Fruit fly (Drosophila melanogaster) whole organism, embryonic: Measurements from ENCODE around the gene CG3630.

Source experiments
- Atf3 ChIP-seq: fragments of 200-800 bp; sonication (Bioruptor generic); optimal IDR thresholded peaks from 3 replicates; lab custom pipeline; 2016; ENCODE audit warnings: missing biosample characterization, missing genetic modification characterization
- Bdp1 ChIP-seq: fragments of 200-800 bp; sonication (Bioruptor generic); optimal IDR thresholded peaks from 3 replicates; lab custom pipeline; 2016; ENCODE audit warnings: missing biosample characterization, missing genetic modification characterization
- C15 ChIP-seq: fragments of 200-800 bp; sonication (Bioruptor generic); IDR thresholded peaks from 3 replicates; pipeline ENCODE4 v1.3.6; 2022; ENCODE audit warnings: missing biosample characterization, missing genetic modification characterization
- CG10565 ChIP-seq: fragments of 200-800 bp; sonication (Bioruptor generic); optimal IDR thresholded peaks from 3 replicates; lab custom pipeline; 2016; ENCODE audit warnings: missing biosample characterization, mild to moderate bottlenecking, missing genetic modification characterization
- CG10654 ChIP-seq: fragments of 200-800 bp; sonication (Bioruptor generic); optimal IDR thresholded peaks from 2 replicates; lab custom pipeline; 2016; ENCODE audit warnings: missing biosample characterization, missing genetic modification characterization
- CG11456 ChIP-seq: fragments of 200-800 bp; sonication (Bioruptor generic); IDR thresholded peaks from 3 replicates; pipeline ENCODE4 v1.3.6; 2022; ENCODE audit warnings: missing biosample characterization, missing genetic modification characterization
- CG11504 ChIP-seq: fragments of 200-800 bp; sonication (Bioruptor generic); optimal IDR thresholded peaks from 3 replicates; lab custom pipeline; 2019; ENCODE audit warnings: missing biosample characterization, mild to moderate bottlenecking, missing genetic modification characterization, moderate library complexity
- CG11696 ChIP-seq: fragments of 200-800 bp; sonication (Bioruptor generic); IDR thresholded peaks from 2 replicates; pipeline ENCODE4 v1.3.6; 2022; ENCODE audit warnings: missing biosample characterization, missing genetic modification characterization
- CG1233 ChIP-seq: fragments of 200-800 bp; sonication (Bioruptor generic); optimal IDR thresholded peaks from 4 replicates; lab custom pipeline; 2018; ENCODE audit warnings: missing biosample characterization, mild to moderate bottlenecking, missing genetic modification characterization
- CG12391 ChIP-seq: fragments of 200-800 bp; sonication (Bioruptor generic); optimal IDR thresholded peaks from 3 replicates; lab custom pipeline; 2018; ENCODE audit warnings: missing biosample characterization, mild to moderate bottlenecking, missing genetic modification characterization, moderate library complexity
- CG12744 ChIP-seq: fragments of 200-800 bp; sonication (Bioruptor generic); optimal IDR thresholded peaks from 2 replicates; lab custom pipeline; 2016; ENCODE audit warnings: missing biosample characterization, missing genetic modification characterization
- CG13424 ChIP-seq: fragments of 200-800 bp; sonication (Bioruptor generic); optimal IDR thresholded peaks from 2 replicates; lab custom pipeline; 2019; ENCODE audit warnings: missing biosample characterization, mild to moderate bottlenecking, missing genetic modification characterization, moderate library complexity
- CG14014 ChIP-seq: fragments of 200-800 bp; sonication (Bioruptor generic); IDR thresholded peaks from 2 replicates; pipeline ENCODE4 v1.3.6; 2022; ENCODE audit warnings: missing biosample characterization, missing genetic modification characterization
- CG17612 ChIP-seq: fragments of 200-800 bp; sonication (Bioruptor generic); IDR thresholded peaks from 2 replicates; pipeline ENCODE4 v1.3.6; 2022; ENCODE audit warnings: missing biosample characterization, missing genetic modification characterization
- CG2889 ChIP-seq: fragments of 200-800 bp; sonication (Bioruptor generic); IDR thresholded peaks from 3 replicates; pipeline ENCODE4 v1.3.6; 2022; ENCODE audit warnings: missing biosample characterization, missing genetic modification characterization
- CG31224 ChIP-seq: fragments of 200-800 bp; sonication (Bioruptor generic); IDR thresholded peaks from 2 replicates; pipeline ENCODE4 v1.3.6; 2022; ENCODE audit warnings: missing biosample characterization, missing genetic modification characterization
- CG34376 ChIP-seq: fragments of 200-800 bp; sonication (Bioruptor generic); optimal IDR thresholded peaks from 2 replicates; lab custom pipeline; 2018; ENCODE audit warnings: missing biosample characterization, mild to moderate bottlenecking, missing genetic modification characterization
- CG3995 ChIP-seq: fragments of 200-800 bp; sonication (Bioruptor generic); optimal IDR thresholded peaks from 3 replicates; lab custom pipeline; 2016; ENCODE audit warnings: missing biosample characterization, missing genetic modification characterization
- CG4360 ChIP-seq: fragments of 200-800 bp; sonication (Bioruptor generic); IDR thresholded peaks from 2 replicates; pipeline ENCODE4 v1.3.6; 2022; ENCODE audit warnings: missing biosample characterization, missing genetic modification characterization
- CG6689 ChIP-seq: fragments of 200-800 bp; sonication (Bioruptor generic); IDR thresholded peaks from 2 replicates; pipeline ENCODE4 v1.3.6; 2022; ENCODE audit warnings: missing biosample characterization, missing genetic modification characterization
- CG6813 ChIP-seq: fragments of 200-800 bp; sonication (Bioruptor generic); optimal IDR thresholded peaks from 2 replicates; lab custom pipeline; 2017; ENCODE audit warnings: missing biosample characterization, missing genetic modification characterization, mild to moderate bottlenecking, moderate library complexity, missing genetic modification reagents
- CG7839 ChIP-seq: fragments of 200-800 bp; sonication (Bioruptor generic); optimal IDR thresholded peaks from 3 replicates; lab custom pipeline; 2018; ENCODE audit warnings: missing biosample characterization, mild to moderate bottlenecking, missing genetic modification characterization, moderate library complexity
- CG8290 ChIP-seq, 3 experiments: fragments of 200-800 bp; sonication (Bioruptor generic); optimal IDR thresholded peaks; 2 replicates each; lab custom pipeline; 2016 to 2019; ENCODE audit warnings: missing biosample characterization in 3 of 3, missing genetic modification characterization in 3 of 3, mild to moderate bottlenecking in 2 of 3, moderate library complexity in 1 of 3
- CG9609 ChIP-seq: fragments of 200-800 bp; sonication (Bioruptor generic); optimal IDR thresholded peaks from 3 replicates; lab custom pipeline; 2016; ENCODE audit warnings: missing biosample characterization, missing genetic modification characterization
- CG9932 ChIP-seq: fragments of 200-800 bp; sonication (Bioruptor generic); IDR thresholded peaks from 2 replicates; pipeline ENCODE4 v1.3.6; 2022; ENCODE audit warnings: missing biosample characterization, missing genetic modification characterization
- D ChIP-seq, 2 experiments: fragments of 200-800 bp in 1 of 2; fragments of >200 bp in 1 of 2; sonication (Bioruptor generic) in 1 of 2; optimal IDR thresholded peaks; 2 replicates in 1 of 2; 3 replicates in 1 of 2; lab custom pipeline; 2017; ENCODE audit warnings: mild to moderate bottlenecking in 1 of 2, missing biosample characterization in 1 of 2, missing genetic modification characterization in 1 of 2, missing genetic modification reagents in 1 of 2
- Elba2 ChIP-seq: fragments of 200-800 bp; sonication (Bioruptor generic); optimal IDR thresholded peaks from 3 replicates; lab custom pipeline; 2016; ENCODE audit warnings: missing biosample characterization, missing genetic modification characterization
- Hand ChIP-seq: fragments of 200-800 bp; sonication (Bioruptor generic); optimal IDR thresholded peaks from 2 replicates; lab custom pipeline; 2017; ENCODE audit warnings: mild to moderate bottlenecking, missing biosample characterization, missing genetic modification reagents, missing genetic modification characterization
- Hey ChIP-seq: fragments of 200-800 bp; sonication (Bioruptor generic); optimal IDR thresholded peaks from 3 replicates; lab custom pipeline; 2018; ENCODE audit warnings: missing biosample characterization, mild to moderate bottlenecking, missing genetic modification characterization
- Hmr ChIP-seq: fragments of 200-800 bp; sonication (Bioruptor generic); optimal IDR thresholded peaks from 3 replicates; lab custom pipeline; 2017; ENCODE audit warnings: mild to moderate bottlenecking, missing biosample characterization, missing genetic modification reagents, missing genetic modification characterization
- Mad ChIP-seq: fragments of 200-800 bp; sonication (Bioruptor generic); optimal IDR thresholded peaks from 2 replicates; lab custom pipeline; 2016; ENCODE audit warnings: missing biosample characterization, missing genetic modification characterization
- Max ChIP-seq: fragments of 200-800 bp; sonication (Bioruptor generic); optimal IDR thresholded peaks from 2 replicates; lab custom pipeline; 2016; ENCODE audit warnings: missing biosample characterization, mild to moderate bottlenecking, missing genetic modification characterization
- NK7.1 ChIP-seq: fragments of 200-800 bp; sonication (Bioruptor generic); optimal IDR thresholded peaks from 3 replicates; lab custom pipeline; 2016; ENCODE audit warnings: missing biosample characterization, missing genetic modification characterization
- Ptx1 ChIP-seq: fragments of 200-800 bp; sonication (Bioruptor generic); IDR thresholded peaks from 2 replicates; pipeline ENCODE4 v1.3.6; 2022; ENCODE audit warnings: missing biosample characterization, missing genetic modification characterization
- Rfx ChIP-seq: fragments of 200-800 bp; sonication (Bioruptor generic); IDR thresholded peaks from 2 replicates; pipeline ENCODE4 v1.3.6; 2022; ENCODE audit warnings: missing biosample characterization, missing genetic modification characterization
- Taf1 ChIP-seq: fragments of 200-800 bp; sonication (Bioruptor generic); IDR thresholded peaks from 2 replicates; pipeline ENCODE4 v1.3.6; 2022; ENCODE audit warnings: missing biosample characterization, missing genetic modification characterization
- ara ChIP-seq: fragments of 200-800 bp; sonication (Bioruptor generic); IDR thresholded peaks from 2 replicates; pipeline ENCODE4 v1.3.6; 2022; ENCODE audit warnings: missing biosample characterization, missing genetic modification characterization
- bsh ChIP-seq, 2 experiments: fragments of 200-800 bp; sonication (Bioruptor generic); optimal IDR thresholded peaks; 2 replicates each; lab custom pipeline; 2017 to 2018; ENCODE audit warnings: mild to moderate bottlenecking in 2 of 2, missing biosample characterization in 2 of 2, missing genetic modification characterization in 2 of 2, moderate library complexity in 1 of 2
- cwo ChIP-seq: fragments of 200-800 bp; sonication (Bioruptor generic); optimal IDR thresholded peaks from 3 replicates; lab custom pipeline; 2017; ENCODE audit warnings: missing biosample characterization, missing genetic modification characterization, mild to moderate bottlenecking, moderate library complexity, missing genetic modification reagents
- esg ChIP-seq: fragments of 200-800 bp; sonication (Bioruptor generic); conservative IDR thresholded peaks from 2 replicates; pipeline ENCODE4 v1.3.6; 2022; ENCODE audit warnings: missing biosample characterization, missing genetic modification characterization
- fd3F ChIP-seq: fragments of 200-800 bp; sonication (Bioruptor generic); optimal IDR thresholded peaks from 2 replicates; lab custom pipeline; 2018; ENCODE audit warnings: missing biosample characterization, mild to moderate bottlenecking, missing genetic modification characterization, moderate library complexity
- fu2 ChIP-seq: fragments of 200-800 bp; sonication (Bioruptor generic); optimal IDR thresholded peaks from 2 replicates; lab custom pipeline; 2016; ENCODE audit warnings: missing biosample characterization, missing genetic modification characterization
- inv ChIP-seq: fragments of 200-800 bp; sonication (Bioruptor generic); IDR thresholded peaks from 2 replicates; pipeline ENCODE4 v1.3.6; 2022; ENCODE audit warnings: missing biosample characterization, missing genetic modification characterization; ENCODE audit not compliant: partially characterized antibody
- kni ChIP-seq: fragments of 200-800 bp; sonication (Bioruptor generic); optimal IDR thresholded peaks from 3 replicates; lab custom pipeline; 2017; ENCODE audit warnings: mild to moderate bottlenecking, missing biosample characterization, missing genetic modification reagents, missing genetic modification characterization
- pan ChIP-seq, 4 experiments: fragments of >200 bp in 3 of 4; fragments of 200-800 bp in 1 of 4; sonication (Bioruptor generic) in 1 of 4; optimal IDR thresholded peaks in 3 of 4; IDR thresholded peaks in 1 of 4; 2 replicates each; pipeline versions ENCODE4 v1.3.6 to Lab custom; 2017 to 2022; ENCODE audit warnings: missing biosample characterization in 2 of 4, missing genetic modification characterization in 2 of 4, mixed read lengths in 1 of 4
- pb ChIP-seq: fragments of 200-800 bp; sonication (Bioruptor generic); optimal IDR thresholded peaks from 3 replicates; lab custom pipeline; 2016; ENCODE audit warnings: missing biosample characterization, missing genetic modification characterization
- peb ChIP-seq: fragments of 200-800 bp; sonication (Bioruptor generic); IDR thresholded peaks from 2 replicates; pipeline ENCODE4 v1.3.6; 2022; ENCODE audit warnings: missing biosample characterization, missing genetic modification characterization
- phol ChIP-seq: fragments of 200-800 bp; sonication (Bioruptor generic); optimal IDR thresholded peaks from 3 replicates; lab custom pipeline; 2018; ENCODE audit warnings: missing biosample characterization, mild to moderate bottlenecking, missing genetic modification characterization, moderate library complexity
- tap ChIP-seq: fragments of 200-800 bp; optimal IDR thresholded peaks from 3 replicates; lab custom pipeline; 2019; ENCODE audit warnings: missing biosample characterization, mild to moderate bottlenecking, missing genetic modification characterization, moderate library complexity
- tup ChIP-seq: fragments of 200-800 bp; sonication (Bioruptor generic); optimal IDR thresholded peaks from 2 replicates; lab custom pipeline; 2016; ENCODE audit warnings: missing biosample characterization, mild to moderate bottlenecking, missing genetic modification characterization, moderate library complexity

CG3630 gene

DNA sequence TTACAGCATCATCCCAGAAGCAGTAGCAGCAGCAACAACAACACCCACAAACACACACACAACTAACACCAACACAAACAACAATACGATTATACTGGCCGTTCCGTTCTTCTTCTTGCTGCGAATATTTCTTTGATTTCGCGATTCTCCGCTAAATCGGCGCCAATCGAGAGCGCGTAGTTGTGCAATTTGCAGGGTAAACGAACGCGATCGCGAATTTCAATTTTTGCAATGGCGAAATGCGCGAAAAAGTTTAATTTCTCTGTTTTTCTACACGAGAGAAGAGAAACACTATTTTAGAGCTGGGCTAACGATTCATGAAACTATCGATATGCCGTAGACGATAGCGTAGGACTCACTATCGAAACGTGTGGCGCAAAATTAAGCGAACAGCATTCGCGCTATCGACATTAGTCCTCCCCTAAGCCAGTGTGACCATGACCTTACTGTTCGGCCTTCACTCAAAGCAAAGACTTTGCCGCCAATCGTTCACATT, 3.3 kb upstream of the CG3630 start, which contains the start of gene wapl (continued):
- 0 out of 2 replicates have a peak, but pooled peaks have one; percentile 10 for TF ChIP-seq Ptx1
- no peak for TF ChIP-seq Max (GFP tag; lab: Kevin White, UChicago)
- TF ChIP-seq Bdp1 (GFP tag; lab: Kevin White, UChicago) = no peak
- TF ChIP-seq fu2 (GFP tag; lab: Kevin White, UChicago) = peak; percentile 26
- TF ChIP-seq esg (GFP tag; lab: Robert Waterston, UW) = no peak
- TF ChIP-seq bsh (GFP tag; optimal IDR thresholded peaks at IDR 0.05; lab: Kevin White, UChicago) = no peak
- TF ChIP-seq CG3995 (GFP tag; lab: Kevin White, UChicago) = peak; percentile 58
- no peak for TF ChIP-seq NK7.1 (GFP tag; lab: Kevin White, UChicago)
- no peak for TF ChIP-seq CG12391 (tag; lab: Kevin White, UChicago)
- no peak for TF ChIP-seq CG10565
- TF ChIP-seq CG10654 (GFP tag; lab: Kevin White, UChicago) = no peak
- TF ChIP-seq Taf1 (GFP tag; lab: Robert Waterston, UW) = no peak
- no peak for TF ChIP-seq Atf3 (GFP tag; lab: Kevin White, UChicago)
- TF ChIP-seq Hmr (GFP tag; lab: Kevin White, UChicago) = peak; percentile 53
- TF ChIP-seq CG31224 (GFP tag; lab: Robert Waterston, UW) = no peak
- TF ChIP-seq CG11504 (tag; lab: Kevin White, UChicago) = no peak
- TF ChIP-seq CG2889 (GFP tag; lab: Robert Waterston, UW) = no peak
- no peak for TF ChIP-seq kni
- no peak for TF ChIP-seq Hand (GFP tag; lab: Kevin White, UChicago)
- TF ChIP-seq tup = no peak
- peak; percentile 57 for TF ChIP-seq D (optimal IDR thresholded peaks at IDR 0.05; lab: Kevin White, UChicago)
- TF ChIP-seq D (GFP tag; optimal IDR thresholded peaks at IDR 0.05; lab: Kevin White, UChicago) = no peak
- TF ChIP-seq tap (tag; lab: Kevin White, UChicago) = no peak
- no peak for TF ChIP-seq CG7839
- no peak for TF ChIP-seq pb
- no peak for TF ChIP-seq CG11696 (GFP tag; lab: Robert Waterston, UW)
- TF ChIP-seq Elba2 (GFP tag; lab: Kevin White, UChicago) = no peak
- TF ChIP-seq pan (optimal IDR thresholded peaks at IDR 0.05; lab: Kevin White, UChicago) = no peak
- TF ChIP-seq pan (GFP tag; optimal IDR thresholded peaks at IDR 0.05 in 1 of 2, IDR thresholded peaks at IDR 0.05 in 1 of 2) = no peak
- no peak for TF ChIP-seq peb (GFP tag; lab: Robert Waterston, UW)
- no peak for TF ChIP-seq CG12744 (GFP tag; lab: Kevin White, UChicago)
- no peak for TF ChIP-seq CG17612 (GFP tag; lab: Robert Waterston, UW)
- no peak for TF ChIP-seq ara
- peak; percentile 76 for TF ChIP-seq CG4360 (GFP tag; lab: Robert Waterston, UW)
- TF ChIP-seq inv (GFP tag; lab: Robert Waterston, UW) = peak; percentile 91
- TF ChIP-seq CG11456 (GFP tag; lab: Robert Waterston, UW) = no peak
- peak; percentile 0 for TF ChIP-seq CG9609 (GFP tag; lab: Kevin White, UChicago)
- no peak for TF ChIP-seq CG13424

- peak; percentile 82 for TF ChIP-seq Hey (tag; lab: Kevin White, UChicago)
- TF ChIP-seq CG6813 = peak; percentile 9
- TF ChIP-seq C15 (GFP tag; lab: Robert Waterston, UW) = no peak
- TF ChIP-seq Rfx = peak; percentile 68
- peak; percentile 20 for TF ChIP-seq CG13424
- no peak for TF ChIP-seq fd3F (GFP tag; lab: Kevin White, UChicago)
- peak; percentile 63 for TF ChIP-seq CG34376
- no peak for TF ChIP-seq Mad (GFP tag; lab: Kevin White, UChicago)
- peak; percentile 30; the same call in 1 of the 2 replicates for TF ChIP-seq CG14014
- no peak for TF ChIP-seq CG6689
- TF ChIP-seq cwo (GFP tag; lab: Kevin White, UChicago) = peak; percentile 55
- no peak for TF ChIP-seq CG1233 (GFP tag; lab: Kevin White, UChicago)
- peak; percentile 37; the same call in 1 of the 2 replicates for TF ChIP-seq CG9932 (GFP tag; lab: Robert Waterston, UW)
- no peak for TF ChIP-seq phol (tag; lab: Kevin White, UChicago)
- TF ChIP-seq CG8290 (GFP tag; optimal IDR thresholded peaks at IDR 0.05; lab: Kevin White, UChicago) = no peak
- peak in 1 of 2 experiments; percentile 71 for TF ChIP-seq CG8290 (tag; optimal IDR thresholded peaks at IDR 0.05; lab: Kevin White, UChicago)
Measured at dm6 chrX:2161020-2161419, 976 bp upstream of the CG3630 start.
